Fruit fly (Drosophila melanogaster) whole organism, pupa: Measurements from ENCODE around the gene Gr22b.

Source experiments
- CG10348 ChIP-seq: fragments of 200-800 bp; sonication (Bioruptor generic); IDR thresholded peaks from 2 replicates; pipeline ENCODE4 v1.3.6; 2022; ENCODE audit warnings: missing biosample characterization, missing genetic modification characterization
- CG17806 ChIP-seq: fragments of 200-800 bp; sonication (Bioruptor generic); optimal IDR thresholded peaks from 2 replicates; lab custom pipeline; 2018; ENCODE audit warnings: missing biosample characterization, mild to moderate bottlenecking, missing genetic modification characterization, moderate library complexity
- CG32121 ChIP-seq: fragments of 200-800 bp; sonication (Bioruptor generic); IDR thresholded peaks from 2 replicates; pipeline ENCODE4 v1.3.6; 2022; ENCODE audit warnings: missing biosample characterization, missing genetic modification characterization
- EcR ChIP-seq: fragments of 200-800 bp; sonication (Bioruptor generic); optimal IDR thresholded peaks from 3 replicates; lab custom pipeline; 2019; ENCODE audit warnings: missing biosample characterization, missing genetic modification characterization, mild to moderate bottlenecking, moderate library complexity, missing genetic modification reagents
- Ets98B ChIP-seq: fragments of 200-800 bp; sonication (Bioruptor generic); IDR thresholded peaks from 2 replicates; pipeline ENCODE4 v1.3.6; 2022; ENCODE audit warnings: missing biosample characterization, missing genetic modification characterization
- Pif1A ChIP-seq: fragments of 200-800 bp; sonication (Bioruptor generic); optimal IDR thresholded peaks from 3 replicates; lab custom pipeline; 2016; ENCODE audit warnings: missing biosample characterization, missing genetic modification characterization
- Pif1B ChIP-seq: fragments of 200-800 bp; sonication (Bioruptor generic); optimal IDR thresholded peaks from 3 replicates; lab custom pipeline; 2016; ENCODE audit warnings: missing biosample characterization, missing genetic modification characterization
- Snoo ChIP-seq: fragments of 200-800 bp; sonication (Bioruptor generic); optimal IDR thresholded peaks from 3 replicates; lab custom pipeline; 2017; ENCODE audit warnings: missing biosample characterization, mild to moderate bottlenecking, missing genetic modification characterization, inconsistent platforms
- gl ChIP-seq: fragments of 200-800 bp; sonication (Bioruptor generic); optimal IDR thresholded peaks from 2 replicates; lab custom pipeline; 2018; ENCODE audit warnings: missing biosample characterization, mild to moderate bottlenecking, missing genetic modification characterization

dm6 chr2L:1791723-1792122 is 1.3 kb downstream of the Gr22b start, which contains the start of gene Gr22c:
- no peak for TF ChIP-seq EcR (GFP tag; lab: Kevin White, UChicago)
- TF ChIP-seq Pif1A (GFP tag; lab: Kevin White, UChicago), result no peak
- TF ChIP-seq gl (tag; lab: Kevin White, UChicago), result no peak
- TF ChIP-seq CG17806 (tag; lab: Kevin White, UChicago), result no peak
- no peak for TF ChIP-seq CG32121
- no peak for TF ChIP-seq CG10348 (GFP tag; lab: Robert Waterston, UW)
- TF ChIP-seq Ets98B (GFP tag; lab: Robert Waterston, UW), result no peak
- no peak for TF ChIP-seq Snoo
- TF ChIP-seq Pif1B (GFP tag; lab: Kevin White, UChicago), result no peak
